Fruit fly (Drosophila melanogaster): ENCODE results near the gene ogre.

dm6 chrX:6991286-6991685 is at the start of gene ogre:
- no peak for TF ChIP-seq psq (optimal IDR thresholded peaks at IDR 0.05)
- TF ChIP-seq EcR (GFP tag; optimal IDR thresholded peaks at IDR 0.05): no peak

Measured in whole organism.